Worm (Caenorhabditis elegans): Measurements from ENCODE around the gene ced-3.

The ced-3 gene

ce11 chrIV:13246961-13247360 is 43.0 kb upstream of the ced-3 start, which contains the start of gene JC8.7:
Gene JC8.7 (plus strand): TSS chrIV:13247261.
- TF ChIP-seq saeg-2 (GFP tag; IDR thresholded peaks at IDR 0.05) (no peak), F37D6.2 (tag; optimal IDR thresholded peaks at IDR 0.05) (no peak), nhr-28 (tag; optimal IDR thresholded peaks at IDR 0.05) (no peak), mxl-3 (GFP tag; optimal IDR thresholded peaks at IDR 0.05) (no peak), aha-1 (tag) (peak; percentile 45), nhr-237 (tag; optimal IDR thresholded peaks at IDR 0.05) (no peak)

ce11 chrIV:13244024-13244423 is 40.1 kb upstream of the ced-3 start, which contains the start of gene cox-11:
Gene cox-11 (plus strand): TSS chrIV:13244324.
- TF ChIP-seq nhr-41 (GFP tag; IDR thresholded peaks at IDR 0.05) (no peak), egl-43 (GFP tag; IDR thresholded peaks at IDR 0.05) (no peak), lsy-2 (tag; optimal IDR thresholded peaks at IDR 0.05) (no peak), ama-1 (optimal IDR thresholded peaks at IDR 0.05) (no peak), rbr-2 (tag; optimal IDR thresholded peaks at IDR 0.05) (no peak), lin-29 (GFP tag; IDR thresholded peaks at IDR 0.05) (no peak), dve-1 (tag; optimal IDR thresholded peaks at IDR 0.05; ENCODE audit: insufficient read depth) (no peak), nhr-237 (tag; optimal IDR thresholded peaks at IDR 0.05) (no peak), dmd-8 (GFP tag; IDR thresholded peaks at IDR 0.05) (no peak), daf-19 (GFP tag; conservative IDR thresholded peaks at IDR 0.05) (no peak), ceh-20 (GFP tag; IDR thresholded peaks at IDR 0.05) (no peak), mes-2 (tag; optimal IDR thresholded peaks at IDR 0.05; ENCODE audit: poor library complexity, severe bottlenecking) (no peak), lir-3 (tag; optimal IDR thresholded peaks at IDR 0.05) (no peak), nhr-10 (tag; optimal IDR thresholded peaks at IDR 0.05) (no peak), F37D6.2 (tag; optimal IDR thresholded peaks at IDR 0.05) (no peak), Y48G9A.11 (GFP tag; IDR thresholded peaks at IDR 0.05) (no peak), ceh-62 (tag; optimal IDR thresholded peaks at IDR 0.05) (no peak), Y105C5A.15 (GFP tag; IDR thresholded peaks at IDR 0.05) (no peak), fkh-10 (GFP tag; optimal IDR thresholded peaks at IDR 0.05) (no peak)

- TF ChIP-seq tra-1 (GFP tag; IDR thresholded peaks at IDR 0.05), result no peak
- TF ChIP-seq spr-1 (tag; optimal IDR thresholded peaks at IDR 0.05), result no peak
- peak; percentile 50 for TF ChIP-seq lin-38 (GFP tag; IDR thresholded peaks at IDR 0.05)
- no peak for TF ChIP-seq madf-5 (GFP tag; IDR thresholded peaks at IDR 0.05)
Observed at ce11 chrIV:13243375-13243774, 39.4 kb upstream of the ced-3 start, which contains the start of gene JC8.4. Gene JC8.4 (plus strand): TSS chrIV:13243675.

- TF ChIP-seq zip-2 (tag; optimal IDR thresholded peaks at IDR 0.05), result no peak
- no peak for TF ChIP-seq pha-4 (GFP tag; IDR thresholded peaks at IDR 0.05)
- no peak for TF ChIP-seq pha-4 (tag; optimal IDR thresholded peaks at IDR 0.05)
- TF ChIP-seq hlh-30 (tag; optimal IDR thresholded peaks at IDR 0.05; ENCODE audit: insufficient read depth), result no peak
- 0 out of 2 replicates have a peak, but pooled peaks have one; percentile 5 for TF ChIP-seq lin-38 (GFP tag; IDR thresholded peaks at IDR 0.05)
- peak in 1 of 2 experiments; percentile 63 for TF ChIP-seq unc-62 (GFP tag; optimal IDR thresholded peaks at IDR 0.05 in 1 of 2)
- TF ChIP-seq unc-62 (tag; optimal IDR thresholded peaks at IDR 0.05), result no peak
- no peak for TF ChIP-seq nhr-28 (tag; optimal IDR thresholded peaks at IDR 0.05)
- peak; percentile 72 for TF ChIP-seq aha-1 (tag)
- TF ChIP-seq fos-1 (tag; optimal IDR thresholded peaks at IDR 0.05), result no peak
- TF ChIP-seq Y5F2A.4 (GFP tag; optimal IDR thresholded peaks at IDR 0.05), result no peak
- no peak for TF ChIP-seq hmg-1.1 (GFP tag; IDR thresholded peaks at IDR 0.05)
- no peak for TF ChIP-seq unc-130 (GFP tag; optimal IDR thresholded peaks at IDR 0.05)
- no peak for TF ChIP-seq hlh-11 (tag; optimal IDR thresholded peaks at IDR 0.05)
- TF ChIP-seq ceh-20 (GFP tag; IDR thresholded peaks at IDR 0.05), result no peak
Observed at ce11 chrIV:13241340-13241739, 37.4 kb upstream of the ced-3 start.
